Worm (Caenorhabditis elegans) whole organism, L3 larva: Measurements from ENCODE around the gene T20B3.1.
A peak's percentile ranks its signal among the peaks of the same experiment; 100 is the strongest.

Source experiments
- ZK546.5 ChIP-seq: sonication (generic microtip); optimal IDR thresholded peaks from 2 replicates; lab custom pipeline; 2017; ENCODE audit warnings: missing biosample characterization, missing genetic modification characterization
- aly-2 ChIP-seq: fragments of 150-350 bp; optimal IDR thresholded peaks from 2 replicates; lab custom pipeline; 2014; ENCODE audit warnings: missing biosample characterization, missing genetic modification characterization
- ama-1 ChIP-seq: fragments of 150-350 bp; optimal IDR thresholded peaks from 2 replicates; lab custom pipeline; 2018
- ceh-16 ChIP-seq: sonication (generic microtip); optimal IDR thresholded peaks from 2 replicates; lab custom pipeline; 2017; ENCODE audit warnings: missing biosample characterization, missing genetic modification characterization
- ceh-28 ChIP-seq: fragments of 150-350 bp; optimal IDR thresholded peaks from 2 replicates; lab custom pipeline; 2014; ENCODE audit warnings: missing biosample characterization, missing genetic modification reagents, missing genetic modification characterization
- ceh-82 ChIP-seq: fragments of 150-350 bp; optimal IDR thresholded peaks from 2 replicates; lab custom pipeline; 2014; ENCODE audit warnings: missing biosample characterization, missing genetic modification characterization
- ceh-9 ChIP-seq: sonication (generic microtip); optimal IDR thresholded peaks from 2 replicates; lab custom pipeline; 2018; ENCODE audit warnings: missing biosample characterization, missing genetic modification characterization
- daf-12 ChIP-seq: fragments of 150-350 bp; optimal IDR thresholded peaks from 2 replicates; lab custom pipeline; 2014; ENCODE audit warnings: missing biosample characterization, missing genetic modification reagents, missing genetic modification characterization
- egl-27 ChIP-seq: sonication (generic microtip); optimal IDR thresholded peaks from 4 replicates; lab custom pipeline; 2017; ENCODE audit warnings: missing biosample characterization, missing genetic modification reagents, missing genetic modification characterization
- egl-5 ChIP-seq: fragments of 150-350 bp; optimal IDR thresholded peaks from 2 replicates; lab custom pipeline; 2017; ENCODE audit warnings: missing biosample characterization, missing genetic modification reagents, missing genetic modification characterization, inconsistent platforms
- elt-1 ChIP-seq: fragments of 150-350 bp; optimal IDR thresholded peaks from 2 replicates; lab custom pipeline; 2014; ENCODE audit warnings: missing biosample characterization, missing genetic modification characterization
- elt-2 ChIP-seq: sonication (generic microtip); optimal IDR thresholded peaks from 2 replicates; lab custom pipeline; 2016; ENCODE audit warnings: missing genetic modification reagents, mild to moderate bottlenecking, missing genetic modification characterization, missing compliant biosample characterization
- elt-3 ChIP-seq, 3 experiments: fragments of 150-350 bp in 1 of 3; sonication (generic microtip) in 2 of 3; optimal IDR thresholded peaks; 2 replicates in 2 of 3; 4 replicates in 1 of 3; lab custom pipeline; 2014 to 2017; ENCODE audit warnings: missing biosample characterization in 3 of 3, missing genetic modification characterization in 3 of 3
- eor-1 ChIP-seq, 2 experiments: fragments of 150-350 bp; optimal IDR thresholded peaks; 2 replicates each; lab custom pipeline; 2014 to 2018; ENCODE audit warnings: missing biosample characterization in 2 of 2, missing genetic modification characterization in 2 of 2
- fkh-10 ChIP-seq: sonication (generic microtip); optimal IDR thresholded peaks from 2 replicates; lab custom pipeline; 2017; ENCODE audit warnings: missing biosample characterization, missing genetic modification reagents, missing genetic modification characterization
- fkh-2 ChIP-seq: fragments of 150-350 bp; optimal IDR thresholded peaks from 2 replicates; lab custom pipeline; 2014; ENCODE audit warnings: missing biosample characterization, missing genetic modification reagents, missing genetic modification characterization
- hmg-11 ChIP-seq: sonication (generic microtip); optimal IDR thresholded peaks from 2 replicates; lab custom pipeline; 2016; ENCODE audit warnings: missing genetic modification characterization, missing compliant biosample characterization
- lin-15B ChIP-seq: fragments of 150-350 bp; optimal IDR thresholded peaks from 2 replicates; lab custom pipeline; 2014; ENCODE audit warnings: missing biosample characterization, missing genetic modification characterization
- lin-39 ChIP-seq: fragments of 150-350 bp; optimal IDR thresholded peaks from 2 replicates; lab custom pipeline; 2018; ENCODE audit warnings: missing biosample characterization, missing genetic modification reagents, missing genetic modification characterization
- lsy-12 ChIP-seq: sonication (generic microtip); optimal IDR thresholded peaks from 2 replicates; lab custom pipeline; 2016; ENCODE audit warnings: mild to moderate bottlenecking, missing genetic modification characterization, missing compliant biosample characterization
- mdl-1 ChIP-seq: fragments of 150-350 bp; optimal IDR thresholded peaks from 2 replicates; lab custom pipeline; 2014; ENCODE audit warnings: missing biosample characterization, missing genetic modification characterization
- nfya-1 ChIP-seq: sonication (generic microtip); optimal IDR thresholded peaks from 2 replicates; lab custom pipeline; 2017; ENCODE audit warnings: missing genetic modification characterization, mild to moderate bottlenecking, missing compliant biosample characterization, antibody characterized with exemption, moderate library complexity; ENCODE audit not compliant: insufficient read depth
- nhr-11 ChIP-seq: fragments of 150-350 bp; optimal IDR thresholded peaks from 2 replicates; lab custom pipeline; 2014; ENCODE audit warnings: missing biosample characterization, missing genetic modification characterization
- nhr-12 ChIP-seq: fragments of 150-350 bp; optimal IDR thresholded peaks from 2 replicates; lab custom pipeline; 2014; ENCODE audit warnings: missing biosample characterization, missing genetic modification characterization
- nhr-23 ChIP-seq: fragments of 150-350 bp; optimal IDR thresholded peaks from 2 replicates; lab custom pipeline; 2014; ENCODE audit warnings: missing biosample characterization, missing genetic modification reagents, missing genetic modification characterization
- nhr-237 ChIP-seq: fragments of 150-350 bp; optimal IDR thresholded peaks from 2 replicates; lab custom pipeline; 2014; ENCODE audit warnings: missing biosample characterization, missing genetic modification characterization
- nhr-25 ChIP-seq: sonication (generic microtip); optimal IDR thresholded peaks from 2 replicates; lab custom pipeline; 2017; ENCODE audit warnings: missing biosample characterization, missing genetic modification characterization
- nhr-43 ChIP-seq: sonication (generic microtip); optimal IDR thresholded peaks from 2 replicates; lab custom pipeline; 2016; ENCODE audit warnings: mild to moderate bottlenecking, missing genetic modification characterization, missing compliant biosample characterization; ENCODE audit not compliant: poor library complexity, severe bottlenecking
- nhr-77 ChIP-seq: fragments of 150-350 bp; optimal IDR thresholded peaks from 2 replicates; lab custom pipeline; 2014; ENCODE audit warnings: missing biosample characterization, missing genetic modification characterization
- pha-4 ChIP-seq: fragments of 150-350 bp; optimal IDR thresholded peaks from 2 replicates; lab custom pipeline; 2014; ENCODE audit warnings: missing biosample characterization, missing genetic modification reagents, missing genetic modification characterization
- pqm-1 ChIP-seq: fragments of 150-350 bp; optimal IDR thresholded peaks from 2 replicates; lab custom pipeline; 2017; ENCODE audit warnings: missing biosample characterization, missing genetic modification characterization, inconsistent platforms
- skn-1 ChIP-seq: fragments of 150-350 bp; optimal IDR thresholded peaks from 2 replicates; lab custom pipeline; 2014; ENCODE audit warnings: missing biosample characterization, missing genetic modification characterization
- snpc-4 ChIP-seq: fragments of 150-350 bp; optimal IDR thresholded peaks from 2 replicates; lab custom pipeline; 2014; ENCODE audit warnings: missing biosample characterization, missing genetic modification characterization
- unc-39 ChIP-seq: sonication (generic microtip); optimal IDR thresholded peaks from 4 replicates; lab custom pipeline; 2017; ENCODE audit warnings: missing biosample characterization, missing genetic modification characterization
- ztf-11 ChIP-seq: fragments of 150-350 bp; optimal IDR thresholded peaks from 2 replicates; lab custom pipeline; 2014; ENCODE audit warnings: missing biosample characterization, missing genetic modification characterization

The T20B3.1 gene

ce11 chrV:16780554-16780953 lies 34.8 kb upstream of the T20B3.1 start:
- TF ChIP-seq ceh-16 (tag; lab: Kevin White, UChicago) (no peak), elt-2 (tag; lab: Kevin White, UChicago) (no peak), nhr-43 (tag; lab: Kevin White, UChicago) (peak; percentile 18), lin-15B (no peak), pqm-1 (tag; lab: Kevin White, UChicago) (no peak), nhr-23 (peak; percentile 31), nfya-1 (no peak), ztf-11 (tag; lab: Kevin White, UChicago) (no peak), aly-2 (tag; lab: Kevin White, UChicago) (no peak), ama-1 (lab: Kevin White, UChicago) (peak; percentile 29), elt-1 (tag; lab: Kevin White, UChicago) (no peak), nhr-77 (no peak)
- TF ChIP-seq, all 47 proteins: peak for 3

- TF ChIP-seq eor-1 (tag; optimal IDR thresholded peaks at IDR 0.05; lab: Kevin White, UChicago) (no peak), nhr-25 (tag; lab: Kevin White, UChicago) (no peak), egl-27 (tag; lab: Kevin White, UChicago) (no peak), elt-3 (tag; optimal IDR thresholded peaks at IDR 0.05; lab: Kevin White, UChicago) (no peak), nfya-1 (no peak), hmg-11 (no peak), lsy-12 (tag; lab: Kevin White, UChicago) (no peak), daf-12 (tag; lab: Kevin White, UChicago) (no peak)
- TF ChIP-seq, all 47 proteins: peak for 0
Observed at ce11 chrV:16781974-16782373, 33.4 kb upstream of the T20B3.1 start.

ce11 chrV:16784806-16785205 lies 30.6 kb upstream of the T20B3.1 start:
- TF ChIP-seq ceh-28 (no peak), nhr-11 (no peak), nhr-237 (no peak), lin-39 (tag; lab: Kevin White, UChicago) (no peak), lsy-12 (tag; lab: Kevin White, UChicago) (no peak), nhr-43 (tag; lab: Kevin White, UChicago) (no peak), daf-12 (tag; lab: Kevin White, UChicago) (no peak), nhr-12 (no peak), ceh-82 (tag; lab: Kevin White, UChicago) (no peak), fkh-10 (GFP tag; lab: Kevin White, UChicago) (no peak), nfya-1 (no peak), hmg-11 (no peak), elt-1 (tag; lab: Kevin White, UChicago) (no peak), ceh-9 (no peak)

DNA sequence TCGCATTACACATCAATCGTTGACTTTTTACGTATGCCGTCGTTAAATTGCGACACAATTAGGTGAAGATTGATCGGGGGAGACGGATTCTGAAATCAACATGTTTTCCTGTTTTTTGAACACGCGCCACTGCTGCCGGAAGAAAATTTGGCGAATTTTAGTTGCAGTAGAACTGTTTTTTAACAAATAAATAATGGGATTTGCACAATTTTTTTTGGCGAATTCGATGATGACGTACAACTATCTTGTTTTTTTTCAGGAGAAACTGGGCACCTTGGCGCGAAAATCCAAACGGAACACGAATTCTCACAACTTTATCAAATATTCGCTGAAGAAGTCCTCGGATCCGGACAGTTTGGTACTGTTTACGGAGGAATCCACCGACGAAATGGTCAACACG lies 29.3 kb upstream of the T20B3.1 start:
- TF ChIP-seq pha-4 (tag; lab: Kevin White, UChicago) (no peak), nhr-237 (no peak), unc-39 (no peak), fkh-10 (GFP tag; lab: Kevin White, UChicago) (no peak), mdl-1 (tag; lab: Kevin White, UChicago) (no peak), aly-2 (tag; lab: Kevin White, UChicago) (no peak)

DNA sequence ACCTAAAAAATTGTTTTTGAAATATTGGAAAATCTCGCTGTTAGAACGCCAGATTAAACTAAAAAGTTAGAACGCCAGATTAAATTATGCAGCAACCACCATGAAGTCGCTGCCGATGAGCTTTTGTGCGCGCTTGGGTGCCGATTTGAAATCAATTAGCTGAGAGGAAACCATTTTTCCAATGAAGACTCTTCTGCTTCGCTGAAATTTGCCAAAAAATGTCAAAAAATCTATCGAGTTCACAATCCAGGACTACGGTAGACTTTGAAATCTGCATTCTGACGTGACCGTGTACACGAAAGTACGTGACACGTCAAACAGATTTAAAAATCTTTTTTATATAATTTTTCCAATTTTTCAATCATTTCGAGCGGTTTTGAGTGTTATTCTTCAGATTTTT lies 26.4 kb upstream of the T20B3.1 start, which contains the start of gene immt-2:
Gene immt-2, plus strand, starts transcription at position 301 of the 400 bp plus-strand sequence.
- TF ChIP-seq fkh-10 (GFP tag; lab: Kevin White, UChicago), result no peak
- no peak for TF ChIP-seq nhr-43 (tag; lab: Kevin White, UChicago)
- TF ChIP-seq unc-39, result no peak
- TF ChIP-seq elt-2 (tag; lab: Kevin White, UChicago), result no peak
- no peak for TF ChIP-seq ceh-16 (tag; lab: Kevin White, UChicago)
- TF ChIP-seq hmg-11, result no peak
- TF ChIP-seq ceh-82 (tag; lab: Kevin White, UChicago), result no peak
- no peak for TF ChIP-seq egl-5 (tag; lab: Kevin White, UChicago)
- TF ChIP-seq nhr-11, result no peak
- TF ChIP-seq fkh-2, result no peak
- TF ChIP-seq snpc-4, result no peak
- no peak for TF ChIP-seq skn-1 (tag; lab: Kevin White, UChicago)
- no peak for TF ChIP-seq ZK546.5
- no peak for TF ChIP-seq eor-1 (tag; optimal IDR thresholded peaks at IDR 0.05; lab: Kevin White, UChicago)
- TF ChIP-seq daf-12 (tag; lab: Kevin White, UChicago), result no peak
- TF ChIP-seq nhr-237, result no peak
